Fruit fly (Drosophila melanogaster): ENCODE results near the gene Jwa.

Gene Jwa

DNA sequence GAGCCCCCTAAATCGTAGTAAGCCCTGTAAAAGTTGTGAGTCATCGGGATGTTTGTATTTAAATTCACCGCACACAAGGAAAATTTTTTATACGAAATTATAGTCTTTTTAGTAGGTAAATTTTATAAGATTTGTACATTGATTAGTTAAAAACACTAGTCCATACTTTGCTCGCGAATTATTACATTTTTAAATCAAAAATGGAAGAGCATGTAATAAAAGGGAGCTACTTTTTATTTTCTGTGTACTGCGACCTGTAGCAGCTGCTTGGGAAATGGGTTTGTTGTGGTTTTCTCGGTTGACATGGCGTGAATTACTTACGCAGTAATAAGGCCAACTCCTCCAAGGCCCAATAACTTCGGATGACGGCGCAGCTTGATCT lies 10.8 kb downstream of the Jwa start:
- TF ChIP-seq Sin3A (optimal IDR thresholded peaks at IDR 0.05) (no peak), insv (optimal IDR thresholded peaks at IDR 0.05) (no peak), h (optimal IDR thresholded peaks at IDR 0.05) (no peak), Myc (optimal IDR thresholded peaks at IDR 0.05) (no peak), ttk (optimal IDR thresholded peaks at IDR 0.05) (no peak), psq (optimal IDR thresholded peaks at IDR 0.05) (no peak)

DNA sequence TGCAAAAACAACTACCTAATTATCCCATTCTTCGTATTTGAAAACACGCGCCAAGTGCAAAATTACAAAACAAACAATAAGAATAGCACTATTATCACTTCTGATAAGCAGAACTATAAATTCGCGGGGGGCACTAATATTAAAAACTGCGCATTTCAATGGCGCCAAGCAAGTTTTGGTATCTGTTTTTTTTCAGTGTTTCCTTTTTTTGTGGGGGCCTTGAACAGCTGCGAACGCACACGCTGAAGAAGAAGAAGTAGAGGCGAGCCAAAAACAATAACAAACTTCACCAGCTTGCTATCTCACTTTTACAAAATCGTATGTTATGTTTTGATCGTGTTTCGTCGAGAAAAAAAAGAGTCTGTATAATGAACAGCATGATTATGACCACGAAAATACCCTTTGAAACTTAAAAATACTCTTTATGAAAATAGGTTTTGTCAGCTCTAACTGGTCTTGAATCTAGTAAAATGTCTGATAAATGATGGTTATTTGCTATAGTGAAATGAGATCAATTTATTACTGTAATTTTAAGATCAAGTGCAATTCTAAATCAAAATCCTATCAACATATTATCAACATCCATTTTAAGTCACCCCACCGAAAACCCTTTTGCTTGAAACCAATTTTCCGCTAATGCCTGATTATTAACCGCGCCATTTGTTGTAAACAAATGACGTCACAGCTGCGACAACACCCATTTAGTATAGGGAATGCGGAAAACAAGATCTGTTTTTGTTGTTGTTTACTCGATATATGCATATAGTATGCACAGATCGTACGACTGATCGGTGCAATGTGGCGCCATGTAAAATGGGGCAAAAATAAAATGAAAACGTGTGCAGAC lies 11.4 kb downstream of the Jwa start:
- no peak for TF ChIP-seq Sin3A (optimal IDR thresholded peaks at IDR 0.05)
- no peak for TF ChIP-seq insv (optimal IDR thresholded peaks at IDR 0.05)
- TF ChIP-seq h (optimal IDR thresholded peaks at IDR 0.05), result no peak
- no peak for TF ChIP-seq Myc (optimal IDR thresholded peaks at IDR 0.05)
- no peak for TF ChIP-seq psq (optimal IDR thresholded peaks at IDR 0.05)
- no peak for TF ChIP-seq ttk (optimal IDR thresholded peaks at IDR 0.05)

dm6 chr2L:18689376-18689775 lies 16.1 kb downstream of the Jwa start, which contains the start of gene CG10336:
TSS of gene CG10336 (plus strand) at chr2L:18689528.
- TF ChIP-seq psq (optimal IDR thresholded peaks at IDR 0.05), result no peak
- no peak for TF ChIP-seq Myc (optimal IDR thresholded peaks at IDR 0.05)
- TF ChIP-seq insv (optimal IDR thresholded peaks at IDR 0.05), result no peak
- TF ChIP-seq Sin3A (optimal IDR thresholded peaks at IDR 0.05), result no peak
- no peak for TF ChIP-seq h (optimal IDR thresholded peaks at IDR 0.05)
- no peak for TF ChIP-seq ttk (optimal IDR thresholded peaks at IDR 0.05)

DNA sequence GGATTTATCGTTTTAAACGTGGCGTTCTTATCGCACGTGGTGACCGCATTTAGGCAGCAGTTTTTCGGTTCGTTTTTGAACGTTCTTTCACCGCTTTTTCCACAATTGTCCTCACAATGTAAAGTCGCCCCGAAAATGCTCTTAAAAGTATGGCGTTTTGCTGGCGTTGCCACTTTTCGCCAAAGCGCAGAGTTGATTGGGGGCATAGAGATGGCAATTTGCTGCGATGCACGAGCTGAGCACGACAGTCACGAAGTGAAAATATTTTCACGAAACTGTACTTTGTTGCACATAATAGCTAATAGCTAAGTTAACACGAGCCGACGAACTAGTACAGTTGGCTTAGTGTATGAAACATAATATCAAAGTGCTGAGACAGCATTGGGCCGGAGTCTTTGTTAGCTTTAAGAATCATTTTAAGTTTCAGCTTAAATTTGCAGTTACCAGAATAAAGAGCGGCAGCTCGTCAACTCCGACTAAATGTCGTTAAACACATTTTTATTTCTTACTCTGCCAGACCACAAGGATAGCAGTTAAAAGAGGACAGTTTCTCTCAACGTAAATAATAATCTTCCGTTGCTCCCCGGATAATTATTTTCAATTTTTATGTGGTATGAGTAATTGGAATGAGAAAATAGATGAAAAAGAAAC lies 16.7 kb downstream of the Jwa start, which contains the start of gene msl-1:
Gene msl-1 (minus strand): TSS at position 155 of the 651 bp plus-strand sequence.
- peak; percentile 23 for TF ChIP-seq Sin3A (optimal IDR thresholded peaks at IDR 0.05)
- TF ChIP-seq psq (optimal IDR thresholded peaks at IDR 0.05), result no peak
- no peak for TF ChIP-seq h (optimal IDR thresholded peaks at IDR 0.05)

- TF ChIP-seq ttk (optimal IDR thresholded peaks at IDR 0.05), result peak; percentile 91
- TF ChIP-seq psq (optimal IDR thresholded peaks at IDR 0.05), result no peak
Measured at dm6 chr2L:18687827-18688226, 17.7 kb downstream of the Jwa start.

DNA sequence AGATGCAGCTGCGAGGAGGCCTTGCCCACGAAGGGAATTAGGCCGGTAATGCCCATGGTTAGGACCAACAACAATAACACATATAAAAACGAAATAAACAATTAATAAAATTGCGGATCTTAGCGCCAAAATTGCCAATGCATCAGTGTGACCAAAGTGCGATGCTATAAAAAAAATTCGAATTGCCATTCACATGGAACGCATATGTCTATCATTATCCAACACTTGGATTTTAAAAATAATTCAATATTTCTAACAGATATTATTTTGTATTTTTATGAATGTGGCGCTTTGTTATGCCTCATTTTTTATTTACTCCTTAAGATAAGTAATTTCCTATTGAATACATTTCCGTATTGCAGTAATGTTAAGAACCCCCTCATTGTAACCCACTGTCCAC lies 23.6 kb downstream of the Jwa start, which contains the start of gene tos:
Gene tos (minus strand): TSS at position 173 of the 400 bp plus-strand sequence.
- TF ChIP-seq ttk (optimal IDR thresholded peaks at IDR 0.05), result no peak
- TF ChIP-seq Myc (optimal IDR thresholded peaks at IDR 0.05), result no peak
- no peak for TF ChIP-seq Sin3A (optimal IDR thresholded peaks at IDR 0.05)
- no peak for TF ChIP-seq h (optimal IDR thresholded peaks at IDR 0.05)

DNA sequence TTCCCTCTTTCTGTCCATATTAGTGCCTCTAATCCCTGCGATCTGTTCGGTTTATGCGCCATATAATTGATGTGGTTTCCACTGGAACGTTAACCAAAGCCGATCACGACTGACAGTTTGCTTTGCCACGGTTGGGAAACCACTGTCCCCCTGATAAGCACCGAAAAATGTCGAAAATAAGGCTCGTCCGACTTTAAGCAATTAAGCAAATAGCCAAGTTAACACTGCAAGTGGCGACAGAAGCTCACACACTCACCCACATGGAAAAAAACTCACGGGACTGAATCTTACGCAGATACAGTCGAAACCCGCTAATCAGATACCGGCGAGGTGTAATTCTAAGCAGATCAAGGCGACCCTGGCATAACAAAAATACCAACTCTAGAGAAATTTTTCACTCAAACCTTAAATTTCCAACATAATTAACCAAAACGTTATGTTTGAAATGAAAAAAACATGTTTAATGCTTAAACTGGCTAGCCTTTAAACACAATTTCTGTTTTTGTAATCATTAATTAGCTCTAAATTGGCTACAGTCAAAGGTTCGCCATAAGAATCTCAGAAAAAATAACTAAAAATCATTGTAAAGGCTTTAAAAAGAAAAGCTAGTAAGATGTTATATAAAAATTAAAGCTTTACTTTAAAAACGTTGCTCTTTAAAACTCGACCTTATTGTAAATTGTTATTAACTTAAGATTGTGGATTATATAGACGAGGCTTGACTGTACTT lies 27.4 kb downstream of the Jwa start:
- TF ChIP-seq insv (optimal IDR thresholded peaks at IDR 0.05) (no peak), h (optimal IDR thresholded peaks at IDR 0.05) (no peak), Myc (optimal IDR thresholded peaks at IDR 0.05) (no peak), Sin3A (optimal IDR thresholded peaks at IDR 0.05) (no peak)

- TF ChIP-seq ttk (optimal IDR thresholded peaks at IDR 0.05) (no peak), psq (optimal IDR thresholded peaks at IDR 0.05) (no peak), Sin3A (optimal IDR thresholded peaks at IDR 0.05) (no peak), Myc (optimal IDR thresholded peaks at IDR 0.05) (no peak), insv (optimal IDR thresholded peaks at IDR 0.05) (no peak), h (optimal IDR thresholded peaks at IDR 0.05) (no peak)
Measured at dm6 chr2L:18676948-18677820, 28.3 kb downstream of the Jwa start, which contains the start of the genes Mst36Fa and CG31751. TSS of gene Mst36Fa (minus strand) at chr2L:18676998. TSS of gene CG31751 (plus strand) at chr2L:18677221.

dm6 chr2L:18674994-18675393 lies 30.5 kb downstream of the Jwa start, which contains the start of gene Mst36Fb:
TSS of gene Mst36Fb (minus strand) at chr2L:18675094.
- no peak for TF ChIP-seq Myc (optimal IDR thresholded peaks at IDR 0.05)
- TF ChIP-seq insv (optimal IDR thresholded peaks at IDR 0.05), result no peak
- TF ChIP-seq Sin3A (optimal IDR thresholded peaks at IDR 0.05), result no peak
- no peak for TF ChIP-seq h (optimal IDR thresholded peaks at IDR 0.05)
- no peak for TF ChIP-seq psq (optimal IDR thresholded peaks at IDR 0.05)
- no peak for TF ChIP-seq ttk (optimal IDR thresholded peaks at IDR 0.05)

DNA sequence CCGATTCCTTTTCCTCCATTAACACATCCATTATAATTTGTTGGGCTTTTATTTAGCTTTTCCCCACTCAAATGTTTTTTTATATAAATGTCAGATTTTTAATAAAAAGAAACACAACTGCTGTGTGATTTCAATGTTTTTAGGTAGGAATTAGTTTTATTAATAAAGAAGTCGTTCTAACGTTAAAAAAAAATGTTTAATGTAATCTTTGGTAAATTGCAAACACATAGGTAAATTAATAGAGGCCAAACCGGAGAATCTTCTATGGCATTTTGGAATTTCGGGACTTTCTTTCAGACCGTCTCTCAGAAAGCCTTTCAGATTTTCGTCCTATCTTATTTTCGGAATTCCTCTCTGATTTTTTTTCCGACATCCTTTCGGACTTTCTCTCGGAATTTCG lies 32.3 kb downstream of the Jwa start, which contains the start of gene CG43339:
Gene CG43339 (minus strand): TSS at position 101 of the 400 bp plus-strand sequence.
- TF ChIP-seq ttk (optimal IDR thresholded peaks at IDR 0.05) (no peak), Myc (optimal IDR thresholded peaks at IDR 0.05) (no peak), psq (optimal IDR thresholded peaks at IDR 0.05) (no peak), Sin3A (optimal IDR thresholded peaks at IDR 0.05) (no peak), h (optimal IDR thresholded peaks at IDR 0.05) (no peak), insv (optimal IDR thresholded peaks at IDR 0.05) (no peak)

DNA sequence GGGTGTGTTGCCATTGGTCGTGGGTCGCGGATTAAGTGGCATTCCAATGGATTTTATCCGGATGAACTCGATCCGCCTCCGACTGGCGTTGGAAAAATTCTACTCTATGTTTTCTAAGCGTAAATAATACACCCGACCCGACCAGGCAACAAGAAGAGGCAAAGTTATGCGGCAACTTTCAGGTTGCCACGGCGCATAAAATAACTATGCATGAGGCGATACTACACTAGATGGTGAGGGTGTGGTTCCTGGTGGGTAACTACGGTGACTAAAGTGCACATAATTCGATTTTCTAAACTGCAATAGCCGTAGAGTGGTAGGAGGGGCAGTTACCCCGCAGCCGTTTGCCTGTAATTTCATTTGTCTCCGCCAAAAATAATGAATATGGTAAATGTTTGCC lies 34.4 kb downstream of the Jwa start, which contains the start of gene CG43338:
Gene CG43338 (minus strand): TSS at position 101 of the 400 bp plus-strand sequence.
- TF ChIP-seq Myc (optimal IDR thresholded peaks at IDR 0.05) (no peak), insv (optimal IDR thresholded peaks at IDR 0.05) (no peak), h (optimal IDR thresholded peaks at IDR 0.05) (no peak), psq (optimal IDR thresholded peaks at IDR 0.05) (no peak), ttk (optimal IDR thresholded peaks at IDR 0.05) (no peak), Sin3A (optimal IDR thresholded peaks at IDR 0.05) (no peak)
